Fruit fly (Drosophila melanogaster) whole organism, prepupa: Measurements from ENCODE around the gene CG31441.

ENCODE experiments used
- Blimp-1 ChIP-seq: fragments of 200-800 bp; sonication (Bioruptor generic); optimal IDR thresholded peaks from 3 replicates; lab custom pipeline; 2017; ENCODE audit warnings: missing biosample characterization, missing genetic modification characterization, mild to moderate bottlenecking, moderate library complexity, missing genetic modification reagents
- CG10631 ChIP-seq: fragments of 200-800 bp; sonication (Bioruptor generic); optimal IDR thresholded peaks from 2 replicates; lab custom pipeline; 2016; ENCODE audit warnings: missing biosample characterization, missing genetic modification characterization
- CG10669 ChIP-seq: fragments of 200-800 bp; sonication (Bioruptor generic); optimal IDR thresholded peaks from 3 replicates; lab custom pipeline; 2018; ENCODE audit warnings: missing biosample characterization, mild to moderate bottlenecking, missing genetic modification characterization, moderate library complexity
- CG11294 ChIP-seq: fragments of 200-800 bp; sonication (Bioruptor generic); IDR thresholded peaks from 2 replicates; pipeline ENCODE4 v1.3.6; 2022; ENCODE audit warnings: missing biosample characterization, missing genetic modification characterization
- CG15336 ChIP-seq: fragments of 200-800 bp; sonication (Bioruptor generic); IDR thresholded peaks from 2 replicates; pipeline ENCODE4 v1.3.6; 2022; ENCODE audit warnings: missing biosample characterization, missing genetic modification characterization
- CG1621 ChIP-seq: fragments of 200-800 bp; sonication (Bioruptor generic); optimal IDR thresholded peaks from 3 replicates; lab custom pipeline; 2018; ENCODE audit warnings: missing biosample characterization, mild to moderate bottlenecking, missing genetic modification characterization
- CG16779 ChIP-seq: fragments of 200-800 bp; sonication (Bioruptor generic); optimal IDR thresholded peaks from 3 replicates; lab custom pipeline; 2017; ENCODE audit warnings: missing biosample characterization, mild to moderate bottlenecking, missing genetic modification characterization
- CG3032 ChIP-seq: fragments of 200-800 bp; optimal IDR thresholded peaks from 2 replicates; lab custom pipeline; 2019; ENCODE audit warnings: missing biosample characterization, mild to moderate bottlenecking, missing genetic modification characterization, moderate library complexity
- CG32006 ChIP-seq: fragments of 200-800 bp; sonication (Bioruptor generic); optimal IDR thresholded peaks from 3 replicates; lab custom pipeline; 2017; ENCODE audit warnings: missing biosample characterization, mild to moderate bottlenecking, missing genetic modification characterization
- CG34406 ChIP-seq: fragments of 200-800 bp; sonication (Bioruptor generic); optimal IDR thresholded peaks from 3 replicates; lab custom pipeline; 2016; ENCODE audit warnings: missing biosample characterization, missing genetic modification characterization
- CG3919 ChIP-seq: fragments of 200-800 bp; sonication (Bioruptor generic); optimal IDR thresholded peaks from 3 replicates; lab custom pipeline; 2016; ENCODE audit warnings: missing biosample characterization, missing genetic modification characterization
- CG6163 ChIP-seq: fragments of 200-800 bp; sonication (Bioruptor generic); IDR thresholded peaks from 3 replicates; pipeline ENCODE4 v1.3.6; 2022; ENCODE audit warnings: missing biosample characterization, missing genetic modification characterization
- CG6276 ChIP-seq: fragments of 200-800 bp; sonication (Bioruptor generic); optimal IDR thresholded peaks from 2 replicates; lab custom pipeline; 2017; ENCODE audit warnings: missing biosample characterization, mild to moderate bottlenecking, missing genetic modification characterization
- CG6792 ChIP-seq: fragments of 200-800 bp; sonication (Bioruptor generic); optimal IDR thresholded peaks from 3 replicates; lab custom pipeline; 2016; ENCODE audit warnings: missing biosample characterization, missing genetic modification characterization
- CG6854 ChIP-seq: fragments of 200-800 bp; sonication (Bioruptor generic); optimal IDR thresholded peaks from 2 replicates; lab custom pipeline; 2017; ENCODE audit warnings: missing biosample characterization, mild to moderate bottlenecking, missing genetic modification characterization
- CG7368 ChIP-seq: fragments of 200-800 bp; sonication (Bioruptor generic); optimal IDR thresholded peaks from 3 replicates; lab custom pipeline; 2016; ENCODE audit warnings: missing biosample characterization, missing genetic modification characterization
- CG8319 ChIP-seq: fragments of 200-800 bp; sonication (Bioruptor generic); optimal IDR thresholded peaks from 3 replicates; lab custom pipeline; 2016; ENCODE audit warnings: missing biosample characterization, missing genetic modification characterization
- CG8632 ChIP-seq: fragments of 200-800 bp; sonication (Bioruptor generic); optimal IDR thresholded peaks from 3 replicates; lab custom pipeline; 2016; ENCODE audit warnings: missing biosample characterization, missing genetic modification characterization
- CG9139 ChIP-seq: fragments of 200-800 bp; sonication (Bioruptor generic); optimal IDR thresholded peaks from 3 replicates; lab custom pipeline; 2017; ENCODE audit warnings: missing biosample characterization, mild to moderate bottlenecking, missing genetic modification characterization
- Eip75B ChIP-seq: fragments of 200-800 bp; sonication (Bioruptor generic); optimal IDR thresholded peaks from 3 replicates; lab custom pipeline; 2016; ENCODE audit warnings: missing biosample characterization, missing genetic modification characterization
- Eip78C ChIP-seq: fragments of 200-800 bp; sonication (Bioruptor generic); peaks from one replicate; lab custom pipeline; 2016; ENCODE audit warnings: missing biosample characterization, missing genetic modification characterization
- Eip93F ChIP-seq: fragments of 200-800 bp; sonication (Bioruptor generic); optimal IDR thresholded peaks from 2 replicates; lab custom pipeline; 2016; ENCODE audit warnings: missing biosample characterization, mild to moderate bottlenecking, missing genetic modification characterization
- Ets21C ChIP-seq: fragments of 200-800 bp; sonication (Bioruptor generic); optimal IDR thresholded peaks from 3 replicates; lab custom pipeline; 2016; ENCODE audit warnings: missing biosample characterization, missing genetic modification characterization
- Ets96B ChIP-seq: fragments of 200-800 bp; optimal IDR thresholded peaks from 2 replicates; lab custom pipeline; 2019; ENCODE audit warnings: missing biosample characterization, mild to moderate bottlenecking, missing genetic modification characterization, moderate library complexity
- Hr38 ChIP-seq: sonication (Bioruptor generic); optimal IDR thresholded peaks from 2 replicates; lab custom pipeline; 2016; ENCODE audit warnings: missing biosample characterization, missing genetic modification characterization
- Hr39 ChIP-seq: fragments of 200-800 bp; sonication (Bioruptor generic); optimal IDR thresholded peaks from 2 replicates; lab custom pipeline; 2016; ENCODE audit warnings: missing biosample characterization, missing genetic modification characterization
- Hr4 ChIP-seq: fragments of 200-800 bp; sonication (Bioruptor generic); optimal IDR thresholded peaks from 3 replicates; lab custom pipeline; 2016; ENCODE audit warnings: missing biosample characterization, missing genetic modification characterization
- Met ChIP-seq: fragments of 200-800 bp; sonication (Bioruptor generic); optimal IDR thresholded peaks from 3 replicates; lab custom pipeline; 2016; ENCODE audit warnings: missing biosample characterization, missing genetic modification characterization
- Smox ChIP-seq: fragments of 200-800 bp; sonication (Bioruptor generic); optimal IDR thresholded peaks from 3 replicates; lab custom pipeline; 2016; ENCODE audit warnings: missing biosample characterization, missing genetic modification characterization
- Sox102F ChIP-seq: fragments of 200-800 bp; sonication (Bioruptor generic); optimal IDR thresholded peaks from 2 replicates; lab custom pipeline; 2016; ENCODE audit warnings: missing biosample characterization, mild to moderate bottlenecking, missing genetic modification characterization
- Sox14 ChIP-seq: fragments of 200-800 bp; sonication (Bioruptor generic); optimal IDR thresholded peaks from 3 replicates; lab custom pipeline; 2016; ENCODE audit warnings: missing biosample characterization, missing genetic modification characterization
- acj6 ChIP-seq: fragments of 200-800 bp; sonication (Bioruptor generic); optimal IDR thresholded peaks from 3 replicates; lab custom pipeline; 2016; ENCODE audit warnings: missing biosample characterization, missing genetic modification characterization
- cyc ChIP-seq: fragments of 200-800 bp; sonication (Bioruptor generic); optimal IDR thresholded peaks from 3 replicates; lab custom pipeline; 2016; ENCODE audit warnings: missing biosample characterization, missing genetic modification characterization
- dsx ChIP-seq: fragments of 200-800 bp; optimal IDR thresholded peaks from 3 replicates; lab custom pipeline; 2019; ENCODE audit warnings: missing biosample characterization, mild to moderate bottlenecking, missing genetic modification characterization, moderate library complexity; ENCODE audit not compliant: poor library complexity, severe bottlenecking
- esn ChIP-seq: fragments of 200-800 bp; sonication (Bioruptor generic); optimal IDR thresholded peaks from 2 replicates; lab custom pipeline; 2016; ENCODE audit warnings: missing biosample characterization, mild to moderate bottlenecking, missing genetic modification characterization, moderate library complexity
- fd59A ChIP-seq: fragments of 200-800 bp; sonication (Bioruptor generic); optimal IDR thresholded peaks from 2 replicates; lab custom pipeline; 2017; ENCODE audit warnings: missing biosample characterization, mild to moderate bottlenecking, missing genetic modification characterization, missing genetic modification reagents
- fd85E ChIP-seq: fragments of 200-800 bp; sonication (Bioruptor generic); optimal IDR thresholded peaks from 3 replicates; lab custom pipeline; 2016; ENCODE audit warnings: missing biosample characterization, missing genetic modification characterization
- fkh ChIP-seq: fragments of 200-800 bp; sonication (Bioruptor generic); optimal IDR thresholded peaks from 3 replicates; lab custom pipeline; 2017; ENCODE audit warnings: missing biosample characterization, mild to moderate bottlenecking, missing genetic modification characterization, moderate library complexity
- lz ChIP-seq: fragments of 200-800 bp; sonication (Bioruptor generic); optimal IDR thresholded peaks from 3 replicates; lab custom pipeline; 2016; ENCODE audit warnings: missing biosample characterization, missing genetic modification characterization
- net ChIP-seq: fragments of 200-800 bp; sonication (Bioruptor generic); optimal IDR thresholded peaks from 3 replicates; lab custom pipeline; 2016; ENCODE audit warnings: missing biosample characterization, missing genetic modification characterization
- pdm3 ChIP-seq: fragments of 200-800 bp; sonication (Bioruptor generic); optimal IDR thresholded peaks from 3 replicates; lab custom pipeline; 2016; ENCODE audit warnings: missing biosample characterization, missing genetic modification characterization
- salr ChIP-seq, 2 experiments: fragments of 200-800 bp; sonication (Bioruptor generic); optimal IDR thresholded peaks; 3 replicates each; lab custom pipeline; 2016 to 2018; ENCODE audit warnings: missing biosample characterization in 2 of 2, missing genetic modification characterization in 2 of 2, mild to moderate bottlenecking in 1 of 2
- spab ChIP-seq: fragments of 200-800 bp; sonication (Bioruptor generic); optimal IDR thresholded peaks from 2 replicates; lab custom pipeline; 2017; ENCODE audit warnings: missing biosample characterization, mild to moderate bottlenecking, missing genetic modification characterization, missing genetic modification reagents
- ss ChIP-seq, 2 experiments: fragments of 200-800 bp; sonication (Bioruptor generic); optimal IDR thresholded peaks; 2 replicates in 1 of 2; 3 replicates in 1 of 2; lab custom pipeline; 2017 to 2018; ENCODE audit warnings: mild to moderate bottlenecking in 2 of 2, missing biosample characterization in 2 of 2, missing genetic modification characterization in 2 of 2, moderate library complexity in 1 of 2
- svp ChIP-seq: fragments of 200-800 bp; sonication (Bioruptor generic); peaks from one replicate; lab custom pipeline; 2016; ENCODE audit warnings: missing biosample characterization, missing genetic modification characterization
- topi ChIP-seq: fragments of 200-800 bp; sonication (Bioruptor generic); optimal IDR thresholded peaks from 3 replicates; lab custom pipeline; 2016; ENCODE audit warnings: missing biosample characterization, missing genetic modification characterization
- vri ChIP-seq: fragments of 200-800 bp; sonication (Bioruptor generic); optimal IDR thresholded peaks from 3 replicates; lab custom pipeline; 2016; ENCODE audit warnings: missing biosample characterization, mild to moderate bottlenecking, missing genetic modification characterization

CG31441 gene

DNA sequence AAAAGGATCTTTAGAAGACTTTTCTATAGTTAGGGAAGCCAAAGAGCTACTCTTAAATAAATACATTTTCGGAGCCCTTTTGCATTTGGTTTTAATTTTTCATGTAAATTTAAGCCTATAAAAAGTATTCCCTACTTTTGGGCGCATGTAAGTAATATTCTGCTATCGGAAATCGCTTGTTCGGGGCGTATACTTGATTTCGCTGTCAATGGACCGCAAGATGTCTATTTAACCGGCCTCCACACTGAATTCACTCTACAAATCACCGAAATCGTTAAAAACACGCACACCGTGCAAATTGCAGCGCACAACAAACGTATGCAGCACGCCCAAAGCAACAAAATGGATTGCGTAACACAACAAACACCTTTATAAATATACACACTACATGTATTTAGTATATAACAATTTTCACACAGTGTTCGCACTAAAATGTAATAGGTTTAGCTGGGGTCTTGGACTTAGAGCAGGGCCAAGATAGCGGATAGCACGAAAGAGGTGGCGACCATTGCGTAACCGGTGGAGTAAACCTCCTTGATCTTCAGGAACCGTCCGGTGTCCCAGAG is 27.2 kb upstream of the CG31441 start:
- TF ChIP-seq fkh (GFP tag; lab: Kevin White, UChicago) = peak; percentile 23
- TF ChIP-seq topi = peak; percentile 23
- TF ChIP-seq lz (GFP tag; lab: Kevin White, UChicago) = no peak
- no peak for TF ChIP-seq CG6276
- no peak for TF ChIP-seq CG34406 (GFP tag; lab: Kevin White, UChicago)
- TF ChIP-seq CG15336 (GFP tag; lab: Robert Waterston, UW) = no peak
- no peak for TF ChIP-seq Eip93F (GFP tag; lab: Kevin White, UChicago)
- peak; percentile 77 for TF ChIP-seq CG9139
- TF ChIP-seq pdm3 (GFP tag; lab: Kevin White, UChicago) = no peak
- no peak for TF ChIP-seq Hr4 (GFP tag; lab: Kevin White, UChicago)
- TF ChIP-seq Sox14 = no peak
- peak; percentile 93 for TF ChIP-seq Eip78C (GFP tag; lab: Kevin White, UChicago)
- TF ChIP-seq CG10669 (GFP tag; lab: Kevin White, UChicago) = no peak
- TF ChIP-seq Blimp-1 (GFP tag; lab: Kevin White, UChicago) = no peak
- no peak for TF ChIP-seq CG10631 (GFP tag; lab: Kevin White, UChicago)
- TF ChIP-seq spab (GFP tag; lab: Kevin White, UChicago) = no peak
- no peak for TF ChIP-seq Met (GFP tag; lab: Kevin White, UChicago)
- peak; percentile 71 for TF ChIP-seq vri
- TF ChIP-seq svp (GFP tag; lab: Kevin White, UChicago) = no peak
- no peak for TF ChIP-seq CG7368 (GFP tag; lab: Kevin White, UChicago)
- TF ChIP-seq Eip75B = no peak
- peak in 1 of 2 experiments; percentile 58 for TF ChIP-seq ss (GFP tag; optimal IDR thresholded peaks at IDR 0.05; lab: Kevin White, UChicago)
- no peak for TF ChIP-seq Sox102F (GFP tag; lab: Kevin White, UChicago)
- TF ChIP-seq CG6163 (GFP tag; lab: Robert Waterston, UW) = no peak
- no peak for TF ChIP-seq Ets96B (tag; lab: Kevin White, UChicago)
- no peak for TF ChIP-seq CG11294 (GFP tag; lab: Robert Waterston, UW)
- no peak for TF ChIP-seq Smox
- no peak for TF ChIP-seq CG16779 (tag; lab: Kevin White, UChicago)
- no peak for TF ChIP-seq CG32006 (GFP tag; lab: Kevin White, UChicago)
- TF ChIP-seq CG1621 (tag; lab: Kevin White, UChicago) = no peak
- no peak for TF ChIP-seq salr (GFP tag; optimal IDR thresholded peaks at IDR 0.05; lab: Kevin White, UChicago)
- no peak for TF ChIP-seq dsx (GFP tag; lab: Kevin White, UChicago)
- TF ChIP-seq, all 60 proteins: peak for 6

- no peak for TF ChIP-seq CG8319 (GFP tag; lab: Kevin White, UChicago)
- no peak for TF ChIP-seq CG6276
- peak; percentile 52 for TF ChIP-seq pdm3 (GFP tag; lab: Kevin White, UChicago)
- peak; percentile 30 for TF ChIP-seq CG6792 (GFP tag; lab: Kevin White, UChicago)
- TF ChIP-seq svp (GFP tag; lab: Kevin White, UChicago) = peak; percentile 74
- TF ChIP-seq cyc = peak; percentile 10
- TF ChIP-seq CG32006 (GFP tag; lab: Kevin White, UChicago) = no peak
- no peak for TF ChIP-seq spab (GFP tag; lab: Kevin White, UChicago)
- peak; percentile 0 for TF ChIP-seq CG10669 (GFP tag; lab: Kevin White, UChicago)
- TF ChIP-seq Sox102F (GFP tag; lab: Kevin White, UChicago) = peak; percentile 42
- TF ChIP-seq fd59A = no peak
- peak; percentile 45 for TF ChIP-seq vri
- TF ChIP-seq esn (GFP tag; lab: Kevin White, UChicago) = peak; percentile 68
- TF ChIP-seq fd85E (GFP tag; lab: Kevin White, UChicago) = no peak
- TF ChIP-seq Ets21C (GFP tag; lab: Kevin White, UChicago) = peak; percentile 28
- no peak for TF ChIP-seq CG8632 (GFP tag; lab: Kevin White, UChicago)
- TF ChIP-seq CG3032 (tag; lab: Kevin White, UChicago) = peak; percentile 23
- TF ChIP-seq Hr39 = peak; percentile 12
- TF ChIP-seq CG6854 (GFP tag; lab: Kevin White, UChicago) = peak; percentile 66
- peak; percentile 14 to 39 for TF ChIP-seq ss (GFP tag; optimal IDR thresholded peaks at IDR 0.05; lab: Kevin White, UChicago)
- no peak for TF ChIP-seq Hr38 (GFP tag; lab: Kevin White, UChicago)
- TF ChIP-seq CG1621 (tag; lab: Kevin White, UChicago) = peak; percentile 19
- peak; percentile 59 for TF ChIP-seq CG3919
- TF ChIP-seq net (GFP tag; lab: Kevin White, UChicago) = peak; percentile 5
- TF ChIP-seq acj6 = peak; percentile 24
- peak; percentile 52 for TF ChIP-seq Sox14
- peak; percentile 10 for TF ChIP-seq dsx (GFP tag; lab: Kevin White, UChicago)
- peak; percentile 33 for TF ChIP-seq CG34406 (GFP tag; lab: Kevin White, UChicago)
- TF ChIP-seq Met (GFP tag; lab: Kevin White, UChicago) = peak; percentile 64
- TF ChIP-seq CG9139 = no peak
Measured at dm6 chr3R:11209801-11210402, 26.2 kb upstream of the CG31441 start, which contains the start of the genes SdhC and Tctp. Gene SdhC, minus strand, starts transcription at chr3R:11209849. Gene Tctp, plus strand, starts transcription at chr3R:11210247.
